Worm (Caenorhabditis elegans): ENCODE results near the gene F49H12.7.

DNA sequence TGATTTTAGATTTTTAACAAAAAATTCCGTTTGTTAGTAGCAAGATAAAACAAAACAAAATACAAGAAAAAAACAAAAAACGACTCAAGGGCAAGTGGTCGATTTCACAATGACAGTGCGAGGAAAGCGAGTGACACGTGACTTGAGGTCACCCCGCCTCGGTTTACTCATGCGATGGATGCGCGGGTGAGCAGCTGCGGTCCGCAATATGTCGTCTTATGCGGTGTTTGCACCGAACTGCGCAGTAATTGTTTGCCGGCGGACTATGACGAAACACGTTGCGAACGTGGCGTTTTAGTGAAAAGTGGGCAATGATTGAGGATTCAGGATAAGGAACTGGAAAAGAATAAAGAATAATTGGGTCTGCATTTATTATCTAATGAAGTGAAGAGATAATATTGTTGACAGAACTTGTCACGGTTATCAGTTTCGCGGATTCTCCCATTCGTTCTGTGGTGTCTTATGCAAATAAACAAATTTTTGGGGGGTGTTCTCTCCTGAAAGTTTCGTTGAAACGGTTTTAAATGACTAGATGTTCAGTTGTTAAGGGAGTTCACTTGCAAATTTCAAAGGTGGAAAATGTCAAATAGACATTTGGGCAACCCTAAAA lies 6.7 kb downstream of the F49H12.7 start:
- no peak for TF ChIP-seq nhr-11 (tag; optimal IDR thresholded peaks at IDR 0.05)
- no peak for TF ChIP-seq unc-62 (GFP tag; optimal IDR thresholded peaks at IDR 0.05)
- peak; percentile 26 for TF ChIP-seq tbx-2 (tag; optimal IDR thresholded peaks at IDR 0.05)
- peak; percentile 10 for TF ChIP-seq snpc-4 (tag; optimal IDR thresholded peaks at IDR 0.05)
- no peak for TF ChIP-seq sea-2 (GFP tag; optimal IDR thresholded peaks at IDR 0.05)
- peak; percentile 39 for TF ChIP-seq jun-1 (tag; optimal IDR thresholded peaks at IDR 0.05)
- no peak for TF ChIP-seq zag-1 (tag; optimal IDR thresholded peaks at IDR 0.05)
- peak; percentile 4 for TF ChIP-seq pqm-1 (tag; optimal IDR thresholded peaks at IDR 0.05)
- TF ChIP-seq R02D3.7 (tag; optimal IDR thresholded peaks at IDR 0.05) = no peak
- no peak for TF ChIP-seq ama-1 (optimal IDR thresholded peaks at IDR 0.05)
- no peak for TF ChIP-seq nhr-237 (tag; optimal IDR thresholded peaks at IDR 0.05)
- TF ChIP-seq egl-27 (tag; optimal IDR thresholded peaks at IDR 0.05) = no peak
